Worm (Caenorhabditis elegans): ENCODE data around the gene srj-11.

- TF ChIP-seq F22D6.2 (tag; optimal IDR thresholded peaks at IDR 0.05), result no peak
- TF ChIP-seq aptf-3 (GFP tag; IDR thresholded peaks at IDR 0.05), result no peak
- TF ChIP-seq T26A5.8 (tag; optimal IDR thresholded peaks at IDR 0.05), result no peak
- no peak for TF ChIP-seq F33H1.4 (GFP tag; IDR thresholded peaks at IDR 0.05)
- no peak for TF ChIP-seq bed-2 (GFP tag; IDR thresholded peaks at IDR 0.05)
- TF ChIP-seq ekl-4 (GFP tag; IDR thresholded peaks at IDR 0.05), result no peak
- no peak for TF ChIP-seq unc-62 (GFP tag; optimal IDR thresholded peaks at IDR 0.05)
- TF ChIP-seq attf-5 (GFP tag; optimal IDR thresholded peaks at IDR 0.05), result no peak
- TF ChIP-seq T07F8.4 (tag; optimal IDR thresholded peaks at IDR 0.05), result no peak
These were observed 45.4 kb upstream of the srj-11 start for ce11 chrV:3195814-3196213.

Measured in whole organism, young adult.